Worm (Caenorhabditis elegans) whole organism, L1 larva: ENCODE data around the gene ZK131.11.

ENCODE experiments used
- C16A3.4 ChIP-seq: fragments of 150-350 bp; optimal IDR thresholded peaks from 2 replicates; lab custom pipeline; 2014; ENCODE audit warnings: missing biosample characterization, missing genetic modification characterization
- alr-1 ChIP-seq: fragments of 200-800 bp; sonication (Bioruptor generic); optimal IDR thresholded peaks from 2 replicates; lab custom pipeline; 2018; ENCODE audit warnings: borderline replicate concordance, mild to moderate bottlenecking, missing genetic modification characterization, missing compliant biosample characterization
- ama-1 ChIP-seq: fragments of 150-350 bp; optimal IDR thresholded peaks from 2 replicates; lab custom pipeline; 2014
- ceh-82 ChIP-seq, 3 experiments: fragments of 150-350 bp in 1 of 3; sonication (generic microtip) in 2 of 3; optimal IDR thresholded peaks; 2 replicates each; lab custom pipeline; 2014 to 2017; ENCODE audit warnings: missing biosample characterization in 3 of 3, missing genetic modification characterization in 3 of 3
- ces-1 ChIP-seq: fragments of 150-350 bp; optimal IDR thresholded peaks from 2 replicates; lab custom pipeline; 2014; ENCODE audit warnings: missing biosample characterization, missing genetic modification reagents, missing genetic modification characterization
- efl-1 ChIP-seq, 4 experiments: fragments of 150-350 bp; optimal IDR thresholded peaks in 3 of 4; peaks in 1 of 4; 1 replicate in 1 of 4; 2 replicates in 3 of 4; lab custom pipeline; 2014; ENCODE audit warnings: missing biosample characterization in 2 of 4, missing genetic modification characterization in 2 of 4, missing genetic modification reagents in 2 of 4
- egl-13 ChIP-seq: sonication (generic microtip); optimal IDR thresholded peaks from 2 replicates; lab custom pipeline; 2016; ENCODE audit warnings: missing genotype, missing genetic modification reagents, missing genetic modification characterization, missing compliant biosample characterization
- egl-27 ChIP-seq, 2 experiments: fragments of 150-350 bp in 1 of 2; sonication (generic microtip); optimal IDR thresholded peaks; 3 replicates each; lab custom pipeline; 2017 to 2018; ENCODE audit warnings: missing biosample characterization in 2 of 2, missing genetic modification characterization in 2 of 2, missing genetic modification reagents in 2 of 2
- elt-2 ChIP-seq: sonication (generic microtip); optimal IDR thresholded peaks from 2 replicates; lab custom pipeline; 2016; ENCODE audit warnings: missing genetic modification characterization, mild to moderate bottlenecking, inconsistent platforms, missing compliant biosample characterization, missing genetic modification reagents
- ets-5 ChIP-seq: fragments of 200-800 bp; sonication (Bioruptor generic); IDR thresholded peaks from 2 replicates; pipeline ENCODE4 v1.3.6; 2022; ENCODE audit warnings: missing genetic modification characterization, missing compliant biosample characterization
- fkh-10 ChIP-seq: sonication (generic microtip); optimal IDR thresholded peaks from 2 replicates; lab custom pipeline; 2017; ENCODE audit warnings: missing biosample characterization, missing genetic modification reagents, missing genetic modification characterization
- fkh-4 ChIP-seq: sonication (generic microtip); optimal IDR thresholded peaks from 2 replicates; lab custom pipeline; 2016; ENCODE audit warnings: missing compliant biosample characterization, missing genetic modification characterization, borderline replicate concordance
- grh-1 ChIP-seq: fragments of 200-800 bp; sonication (Bioruptor generic); IDR thresholded peaks from 2 replicates; pipeline ENCODE4 v1.3.6; 2022; ENCODE audit warnings: missing genetic modification reagents, missing genetic modification characterization, missing compliant biosample characterization
- hlh-4 ChIP-seq: sonication (generic microtip); optimal IDR thresholded peaks from 2 replicates; lab custom pipeline; 2016; ENCODE audit warnings: mild to moderate bottlenecking, missing genetic modification characterization, missing compliant biosample characterization
- isw-1 ChIP-seq: fragments of 200-800 bp; sonication (Bioruptor generic); IDR thresholded peaks from 2 replicates; pipeline ENCODE4 v1.3.6; 2022; ENCODE audit warnings: missing genetic modification characterization, missing compliant biosample characterization
- lin-14 ChIP-seq: fragments of 200-800 bp; sonication (Bioruptor generic); optimal IDR thresholded peaks from 2 replicates; lab custom pipeline; 2018; ENCODE audit warnings: mild to moderate bottlenecking, missing genetic modification characterization, moderate library complexity, missing compliant biosample characterization
- lin-35 ChIP-seq, 2 experiments: fragments of 150-350 bp; optimal IDR thresholded peaks; 2 replicates each; lab custom pipeline; 2014; ENCODE audit warnings: missing biosample characterization in 2 of 2, missing genetic modification characterization in 2 of 2, missing genetic modification reagents in 2 of 2
- lin-39 ChIP-seq: fragments of 150-350 bp; optimal IDR thresholded peaks from 2 replicates; lab custom pipeline; 2014; ENCODE audit warnings: missing biosample characterization, missing genetic modification reagents, missing genetic modification characterization
- mab-9 ChIP-seq: fragments of 200-800 bp; sonication (Bioruptor generic); IDR thresholded peaks from 2 replicates; pipeline ENCODE4 v1.3.6; 2022; ENCODE audit warnings: missing genetic modification reagents, missing genetic modification characterization, missing compliant biosample characterization
- mef-2 ChIP-seq: fragments of 150-350 bp; optimal IDR thresholded peaks from 2 replicates; lab custom pipeline; 2014; ENCODE audit warnings: missing biosample characterization, missing genetic modification characterization
- mep-1 ChIP-seq: fragments of 150-350 bp; optimal IDR thresholded peaks from 2 replicates; lab custom pipeline; 2014; ENCODE audit warnings: missing biosample characterization, missing genetic modification characterization
- nhr-47 ChIP-seq: sonication (generic microtip); optimal IDR thresholded peaks from 2 replicates; lab custom pipeline; 2016; ENCODE audit warnings: mild to moderate bottlenecking, missing genetic modification characterization, moderate library complexity, missing compliant biosample characterization
- nhr-71 ChIP-seq: sonication (generic microtip); optimal IDR thresholded peaks from 2 replicates; lab custom pipeline; 2016; ENCODE audit warnings: mild to moderate bottlenecking, missing genetic modification characterization, moderate library complexity, missing compliant biosample characterization
- nhr-84 ChIP-seq: sonication (generic microtip); optimal IDR thresholded peaks from 2 replicates; lab custom pipeline; 2017; ENCODE audit warnings: missing biosample characterization, missing genetic modification characterization
- nhr-85 ChIP-seq: sonication (generic microtip); peaks from one replicate; lab custom pipeline; 2016; ENCODE audit warnings: missing genetic modification characterization, inconsistent platforms, missing compliant biosample characterization
- nhr-90 ChIP-seq: sonication (generic microtip); optimal IDR thresholded peaks from 2 replicates; lab custom pipeline; 2016; ENCODE audit warnings: mild to moderate bottlenecking, missing genetic modification characterization, missing compliant biosample characterization; ENCODE audit not compliant: poor library complexity
- pag-3 ChIP-seq: sonication (generic microtip); optimal IDR thresholded peaks from 2 replicates; lab custom pipeline; 2017; ENCODE audit warnings: missing genetic modification characterization, mild to moderate bottlenecking, missing compliant biosample characterization, antibody characterized with exemption, borderline replicate concordance; ENCODE audit not compliant: insufficient read depth
- snpc-4 ChIP-seq: fragments of 150-350 bp; optimal IDR thresholded peaks from 2 replicates; lab custom pipeline; 2014; ENCODE audit warnings: missing biosample characterization, missing genetic modification characterization
- sox-4 ChIP-seq: sonication (generic microtip); optimal IDR thresholded peaks from 2 replicates; lab custom pipeline; 2016; ENCODE audit warnings: missing genetic modification characterization, missing compliant biosample characterization
- sptf-1 ChIP-seq: fragments of 150-350 bp; optimal IDR thresholded peaks from 2 replicates; lab custom pipeline; 2014; ENCODE audit warnings: missing biosample characterization, missing genetic modification characterization
- swsn-7 ChIP-seq: sonication (generic microtip); optimal IDR thresholded peaks from 2 replicates; lab custom pipeline; 2016; ENCODE audit warnings: missing genetic modification characterization, missing compliant biosample characterization
- tbx-2 ChIP-seq: sonication (generic microtip); optimal IDR thresholded peaks from 2 replicates; lab custom pipeline; 2016; ENCODE audit warnings: missing genetic modification characterization, missing compliant biosample characterization
- tlp-1 ChIP-seq: fragments of 150-350 bp; optimal IDR thresholded peaks from 2 replicates; lab custom pipeline; 2014; ENCODE audit warnings: missing biosample characterization, missing genetic modification characterization
- unc-62 ChIP-seq: fragments of 150-350 bp; optimal IDR thresholded peaks from 2 replicates; lab custom pipeline; 2014; ENCODE audit warnings: missing biosample characterization, missing genetic modification reagents, missing genetic modification characterization
- unc-86 ChIP-seq: sonication (generic microtip); optimal IDR thresholded peaks from 2 replicates; lab custom pipeline; 2016; ENCODE audit warnings: missing genetic modification characterization, missing compliant biosample characterization
- unc-98 ChIP-seq: fragments of 200-800 bp; sonication (Bioruptor generic); IDR thresholded peaks from 2 replicates; pipeline ENCODE4 v1.3.6; 2022; ENCODE audit warnings: missing genetic modification characterization, missing compliant biosample characterization
- xbp-1 ChIP-seq: sonication (generic microtip); optimal IDR thresholded peaks from 2 replicates; lab custom pipeline; 2016; ENCODE audit warnings: missing genetic modification characterization, missing compliant biosample characterization
- ztf-11 ChIP-seq, 2 experiments: sonication (generic microtip); optimal IDR thresholded peaks; 2 replicates each; lab custom pipeline; 2016 to 2017; ENCODE audit warnings: missing genetic modification characterization in 2 of 2, missing biosample characterization in 1 of 2, missing compliant biosample characterization in 1 of 2

The ZK131.11 gene

ce11 chrII:13813413-13813812 is 21.4 kb downstream of the ZK131.11 start:
- peak; percentile 69 for TF ChIP-seq snpc-4
- peak; percentile 31 for TF ChIP-seq tbx-2 (tag; lab: Kevin White, UChicago)
- peak; percentile 4 for TF ChIP-seq nhr-85
- TF ChIP-seq alr-1 (tag; lab: Kevin White, UChicago) = no peak
- TF ChIP-seq sptf-1 (tag; lab: Kevin White, UChicago) = no peak
- TF ChIP-seq mep-1 = no peak
- TF ChIP-seq ces-1 (GFP tag; lab: Kevin White, UChicago) = peak; percentile 58
- no peak for TF ChIP-seq C16A3.4 (tag; lab: Kevin White, UChicago)
- peak; percentile 48 for TF ChIP-seq nhr-47
- peak; percentile 76 for TF ChIP-seq lin-14 (GFP tag; lab: Kevin White, UChicago)
- TF ChIP-seq nhr-71 (tag; lab: Kevin White, UChicago) = peak; percentile 49
- TF ChIP-seq swsn-7 (tag; lab: Kevin White, UChicago) = peak; percentile 16
- TF ChIP-seq fkh-10 (GFP tag; lab: Kevin White, UChicago) = peak; percentile 38
- no peak for TF ChIP-seq nhr-90 (tag; lab: Kevin White, UChicago)
- TF ChIP-seq unc-98 (GFP tag; lab: Robert Waterston, UW) = no peak
- no peak for TF ChIP-seq lin-35 (GFP tag; optimal IDR thresholded peaks at IDR 0.05; lab: Kevin White, UChicago)
- TF ChIP-seq egl-13 (tag; lab: Kevin White, UChicago) = no peak
- TF ChIP-seq grh-1 (GFP tag; lab: Robert Waterston, UW) = no peak
- TF ChIP-seq isw-1 (GFP tag; lab: Robert Waterston, UW) = no peak
- TF ChIP-seq hlh-4 (tag; lab: Kevin White, UChicago) = no peak
- no peak for TF ChIP-seq egl-27 (tag; optimal IDR thresholded peaks at IDR 0.05; lab: Kevin White, UChicago)

DNA sequence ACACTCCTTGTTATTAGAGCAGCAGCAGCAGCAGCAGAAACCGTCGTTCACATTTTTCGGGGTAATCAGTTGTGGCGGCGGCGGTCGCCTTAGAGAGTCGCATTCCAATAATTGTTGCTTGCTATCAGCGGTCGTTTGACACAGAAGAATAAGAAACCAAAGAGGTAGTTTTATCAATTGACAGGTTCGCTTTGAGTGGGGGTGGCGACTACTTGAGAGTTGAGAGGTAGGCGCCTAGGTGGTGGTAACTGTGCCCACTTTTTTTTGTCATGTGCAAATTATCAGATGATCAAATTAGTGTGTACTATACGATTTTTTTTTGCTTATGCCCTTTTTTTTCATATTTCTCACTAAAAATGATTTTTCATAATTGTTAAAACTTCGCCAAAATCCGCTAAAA is 21.9 kb downstream of the ZK131.11 start:
- TF ChIP-seq elt-2 (tag; lab: Kevin White, UChicago) (peak; percentile 17), nhr-71 (tag; lab: Kevin White, UChicago) (no peak), tlp-1 (tag; lab: Kevin White, UChicago) (no peak), mef-2 (tag; lab: Kevin White, UChicago) (no peak), efl-1 (optimal IDR thresholded peaks at IDR 0.05; lab: Kevin White, UChicago) (no peak), efl-1 (GFP tag; optimal IDR thresholded peaks at IDR 0.05 in 1 of 2; lab: Kevin White, UChicago) (peak in 1 of 2 experiments; percentile 78)

- TF ChIP-seq nhr-71 (tag; lab: Kevin White, UChicago) (no peak), unc-86 (tag; lab: Kevin White, UChicago) (no peak), lin-39 (tag; lab: Kevin White, UChicago) (no peak), egl-27 (tag; optimal IDR thresholded peaks at IDR 0.05; lab: Kevin White, UChicago) (no peak), tbx-2 (tag; lab: Kevin White, UChicago) (no peak), unc-62 (GFP tag; lab: Kevin White, UChicago) (no peak), fkh-4 (tag; lab: Kevin White, UChicago) (no peak), ama-1 (lab: Kevin White, UChicago) (no peak), nhr-84 (tag; lab: Kevin White, UChicago) (no peak), xbp-1 (tag; lab: Kevin White, UChicago) (no peak), sox-4 (tag; lab: Kevin White, UChicago) (no peak), ceh-82 (tag; optimal IDR thresholded peaks at IDR 0.05; lab: Kevin White, UChicago) (no peak), ztf-11 (tag; optimal IDR thresholded peaks at IDR 0.05; lab: Kevin White, UChicago) (no peak), mab-9 (GFP tag; lab: Robert Waterston, UW) (no peak), ets-5 (GFP tag; lab: Robert Waterston, UW) (no peak), pag-3 (tag; lab: Kevin White, UChicago) (no peak)
Measured at ce11 chrII:13815513-13815912, 23.5 kb downstream of the ZK131.11 start.
